Worm (Caenorhabditis elegans): ENCODE results near the gene C08H9.15.
A peak's percentile ranks its signal among the peaks of the same experiment; 100 is the strongest.
"Not testable (repeated sequence)": the region's sequence is repeated elsewhere in the genome, so short reads cannot be mapped to it uniquely, and the experiment has no call there.

Gene C08H9.15

ce11 chrII:9859575-9859974 lies 21.4 kb upstream of the C08H9.15 start, which contains the start of gene chil-5:
TSS of gene chil-5 (minus strand) at chrII:9859675.
- TF ChIP-seq nhr-237 (tag; optimal IDR thresholded peaks at IDR 0.05) (no peak), ztf-11 (tag; optimal IDR thresholded peaks at IDR 0.05) (no peak), tra-1 (GFP tag; IDR thresholded peaks at IDR 0.05) (no peak), ceh-28 (tag; optimal IDR thresholded peaks at IDR 0.05) (no peak), mdt-29 (GFP tag; IDR thresholded peaks at IDR 0.05) (no peak), cey-2 (tag; optimal IDR thresholded peaks at IDR 0.05; ENCODE audit: borderline replicate concordance, insufficient read depth) (no peak), ces-1 (GFP tag; optimal IDR thresholded peaks at IDR 0.05) (no peak), F10B5.3 (tag; optimal IDR thresholded peaks at IDR 0.05) (no peak)

ce11 chrII:9861394-9861793 lies 19.6 kb upstream of the C08H9.15 start, which contains the start of gene chil-3:
TSS of gene chil-3 (minus strand) at chrII:9861494.
- TF ChIP-seq zfp-3 (GFP tag; conservative IDR thresholded peaks at IDR 0.05) (no peak), tra-1 (GFP tag; IDR thresholded peaks at IDR 0.05) (no peak), sdz-12 (GFP tag; optimal IDR thresholded peaks at IDR 0.05) (no peak)

ce11 chrII:9862147-9862546 lies 18.8 kb upstream of the C08H9.15 start, which contains the start of gene C08H9.18:
TSS of gene C08H9.18 (minus strand) at chrII:9862247.
- TF ChIP-seq duxl-1 (tag; optimal IDR thresholded peaks at IDR 0.05; ENCODE audit: poor library complexity) (no peak), snpc-4 (tag; optimal IDR thresholded peaks at IDR 0.05) (no peak), tra-1 (GFP tag; IDR thresholded peaks at IDR 0.05) (no peak), D1046.2 (GFP tag; IDR thresholded peaks at IDR 0.05) (no peak), nhr-6 (tag; optimal IDR thresholded peaks at IDR 0.05) (no peak), F26F4.8 (GFP tag; conservative IDR thresholded peaks at IDR 0.05) (no peak), ceh-32 (tag; optimal IDR thresholded peaks at IDR 0.05; ENCODE audit: poor library complexity) (no peak), pqm-1 (tag; optimal IDR thresholded peaks at IDR 0.05) (no peak), aly-2 (tag; optimal IDR thresholded peaks at IDR 0.05) (no peak), unc-130 (GFP tag; optimal IDR thresholded peaks at IDR 0.05) (no peak), T26A8.4 (GFP tag; IDR thresholded peaks at IDR 0.05) (no peak), nhr-41 (GFP tag; IDR thresholded peaks at IDR 0.05) (no peak), F37D6.2 (tag; optimal IDR thresholded peaks at IDR 0.05) (no peak)

ce11 chrII:9866378-9866777 lies 14.6 kb upstream of the C08H9.15 start, which contains the start of gene chil-1:
TSS of gene chil-1 (minus strand) at chrII:9866478.
- not testable (repeated sequence) for TF ChIP-seq saeg-2 (GFP tag; IDR thresholded peaks at IDR 0.05); nhr-6 (tag; optimal IDR thresholded peaks at IDR 0.05); mdl-1 (tag; optimal IDR thresholded peaks at IDR 0.05)

- no peak for TF ChIP-seq nhr-102 (tag; optimal IDR thresholded peaks at IDR 0.05)
- peak; percentile 63 for TF ChIP-seq aha-1 (tag)
- TF ChIP-seq ceh-32 (tag; optimal IDR thresholded peaks at IDR 0.05; ENCODE audit: poor library complexity): no peak
- TF ChIP-seq zip-11 (GFP tag; IDR thresholded peaks at IDR 0.05): no peak
- no peak for TF ChIP-seq lin-15B (tag; optimal IDR thresholded peaks at IDR 0.05)
- peak in 1 of 2 experiments; percentile 65 for TF ChIP-seq unc-62 (GFP tag; optimal IDR thresholded peaks at IDR 0.05 in 1 of 2)
- TF ChIP-seq unc-62 (tag; optimal IDR thresholded peaks at IDR 0.05): no peak
- TF ChIP-seq egl-27 (tag; optimal IDR thresholded peaks at IDR 0.05): no peak
- no peak for TF ChIP-seq nhr-28 (tag; optimal IDR thresholded peaks at IDR 0.05)
- TF ChIP-seq lsy-2 (tag; optimal IDR thresholded peaks at IDR 0.05): no peak
- TF ChIP-seq fos-1 (tag; optimal IDR thresholded peaks at IDR 0.05): no peak
- TF ChIP-seq zip-2 (tag; optimal IDR thresholded peaks at IDR 0.05): no peak
- no peak for TF ChIP-seq zfp-2 (tag; optimal IDR thresholded peaks at IDR 0.05)
These were observed 12.8 kb upstream of the C08H9.15 start for ce11 chrII:9868207-9868606.
